Fruit fly (Drosophila melanogaster) whole organism, pupa: Measurements from ENCODE around the gene Fur1.

ENCODE experiments used
- CG10348 ChIP-seq: fragments of 200-800 bp; sonication (Bioruptor generic); IDR thresholded peaks from 2 replicates; pipeline ENCODE4 v1.3.6; 2022; ENCODE audit warnings: missing biosample characterization, missing genetic modification characterization
- CG12605 ChIP-seq: fragments of 200-800 bp; sonication (Bioruptor generic); IDR thresholded peaks from 2 replicates; pipeline ENCODE4 v1.3.6; 2022; ENCODE audit warnings: missing biosample characterization, missing genetic modification characterization
- CG13204 ChIP-seq: fragments of 200-800 bp; sonication (Bioruptor generic); optimal IDR thresholded peaks from 2 replicates; lab custom pipeline; 2018; ENCODE audit warnings: missing biosample characterization, mild to moderate bottlenecking, missing genetic modification characterization, moderate library complexity
- CG14655 ChIP-seq: fragments of 200-800 bp; sonication (Bioruptor generic); optimal IDR thresholded peaks from 3 replicates; lab custom pipeline; 2017; ENCODE audit warnings: mild to moderate bottlenecking, missing biosample characterization, missing genetic modification reagents, missing genetic modification characterization
- CG15710 ChIP-seq: fragments of 200-800 bp; sonication (Bioruptor generic); optimal IDR thresholded peaks from 2 replicates; lab custom pipeline; 2018; ENCODE audit warnings: missing biosample characterization, mild to moderate bottlenecking, missing genetic modification characterization, moderate library complexity
- CG17806 ChIP-seq: fragments of 200-800 bp; sonication (Bioruptor generic); optimal IDR thresholded peaks from 2 replicates; lab custom pipeline; 2018; ENCODE audit warnings: missing biosample characterization, mild to moderate bottlenecking, missing genetic modification characterization, moderate library complexity
- CG32121 ChIP-seq: fragments of 200-800 bp; sonication (Bioruptor generic); IDR thresholded peaks from 2 replicates; pipeline ENCODE4 v1.3.6; 2022; ENCODE audit warnings: missing biosample characterization, missing genetic modification characterization
- CG34367 ChIP-seq: fragments of 200-800 bp; sonication (Bioruptor generic); optimal IDR thresholded peaks from 2 replicates; lab custom pipeline; 2018; ENCODE audit warnings: missing biosample characterization, mild to moderate bottlenecking, missing genetic modification characterization
- CG4496 ChIP-seq: fragments of 200-800 bp; sonication (Bioruptor generic); IDR thresholded peaks from 3 replicates; pipeline ENCODE4 v1.3.6; 2022; ENCODE audit warnings: missing biosample characterization, missing genetic modification characterization
- CG8159 ChIP-seq: fragments of 200-800 bp; sonication (Bioruptor generic); optimal IDR thresholded peaks from 3 replicates; lab custom pipeline; 2018; ENCODE audit warnings: missing biosample characterization, mild to moderate bottlenecking, missing genetic modification characterization, moderate library complexity
- CG8301 ChIP-seq: fragments of 200-800 bp; sonication (Bioruptor generic); optimal IDR thresholded peaks from 2 replicates; lab custom pipeline; 2018; ENCODE audit warnings: missing biosample characterization, mild to moderate bottlenecking, missing genetic modification characterization
- CG9948 ChIP-seq: fragments of 200-800 bp; sonication (Bioruptor generic); optimal IDR thresholded peaks from 2 replicates; lab custom pipeline; 2018; ENCODE audit warnings: missing biosample characterization, mild to moderate bottlenecking, missing genetic modification characterization, moderate library complexity
- D1 ChIP-seq: fragments of 200-800 bp; sonication (Bioruptor generic); optimal IDR thresholded peaks from 2 replicates; lab custom pipeline; 2018; ENCODE audit warnings: missing biosample characterization, mild to moderate bottlenecking, missing genetic modification characterization, moderate library complexity
- EcR ChIP-seq: fragments of 200-800 bp; sonication (Bioruptor generic); optimal IDR thresholded peaks from 3 replicates; lab custom pipeline; 2019; ENCODE audit warnings: missing biosample characterization, missing genetic modification characterization, mild to moderate bottlenecking, moderate library complexity, missing genetic modification reagents
- Ets98B ChIP-seq: fragments of 200-800 bp; sonication (Bioruptor generic); IDR thresholded peaks from 2 replicates; pipeline ENCODE4 v1.3.6; 2022; ENCODE audit warnings: missing biosample characterization, missing genetic modification characterization
- Pif1A ChIP-seq: fragments of 200-800 bp; sonication (Bioruptor generic); optimal IDR thresholded peaks from 3 replicates; lab custom pipeline; 2016; ENCODE audit warnings: missing biosample characterization, missing genetic modification characterization
- Pif1B ChIP-seq: fragments of 200-800 bp; sonication (Bioruptor generic); optimal IDR thresholded peaks from 3 replicates; lab custom pipeline; 2016; ENCODE audit warnings: missing biosample characterization, missing genetic modification characterization
- Snoo ChIP-seq: fragments of 200-800 bp; sonication (Bioruptor generic); optimal IDR thresholded peaks from 3 replicates; lab custom pipeline; 2017; ENCODE audit warnings: missing biosample characterization, mild to moderate bottlenecking, missing genetic modification characterization, inconsistent platforms
- fd96Ca ChIP-seq: fragments of 200-800 bp; sonication (Bioruptor generic); IDR thresholded peaks from 3 replicates; pipeline ENCODE4 v1.3.6; 2022; ENCODE audit warnings: missing biosample characterization, missing genetic modification characterization
- gl ChIP-seq: fragments of 200-800 bp; sonication (Bioruptor generic); optimal IDR thresholded peaks from 2 replicates; lab custom pipeline; 2018; ENCODE audit warnings: missing biosample characterization, mild to moderate bottlenecking, missing genetic modification characterization
- rn ChIP-seq: fragments of 200-800 bp; sonication (Bioruptor generic); IDR thresholded peaks from 2 replicates; pipeline ENCODE4 v1.3.6; 2022; ENCODE audit warnings: missing biosample characterization, missing genetic modification characterization

The Fur1 gene

DNA sequence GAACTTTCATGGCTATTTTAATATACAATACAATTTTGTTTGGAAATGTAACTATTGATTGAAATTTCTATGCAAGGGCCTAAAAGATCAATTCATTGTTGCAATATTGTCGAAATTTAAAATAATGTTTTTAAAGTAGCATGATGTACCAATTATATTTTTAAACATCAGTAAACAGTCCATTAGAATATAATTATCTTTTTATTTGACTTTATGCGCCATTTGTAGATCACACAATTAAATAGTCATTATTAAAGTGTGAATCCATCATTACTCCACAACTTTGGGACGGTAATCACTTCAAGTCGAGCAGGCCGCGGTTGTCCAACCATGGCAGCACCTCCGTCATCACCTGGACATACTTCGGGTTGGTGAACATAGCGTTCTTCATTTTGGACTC is 162.0 kb downstream of the Fur1 start, which contains the start of gene CG31099:
TSS of gene CG31099 (minus strand) at position 101 of the 400 bp plus-strand sequence.
- no peak for TF ChIP-seq gl (tag; lab: Kevin White, UChicago)
- TF ChIP-seq CG32121 (GFP tag; lab: Robert Waterston, UW), result no peak
- TF ChIP-seq D1 (tag; lab: Kevin White, UChicago), result no peak
- no peak for TF ChIP-seq CG17806
- no peak for TF ChIP-seq CG15710 (tag; lab: Kevin White, UChicago)
- TF ChIP-seq CG4496 (GFP tag; lab: Robert Waterston, UW), result no peak
- TF ChIP-seq CG14655 (GFP tag; lab: Kevin White, UChicago), result no peak
- TF ChIP-seq EcR (GFP tag; lab: Kevin White, UChicago), result no peak
- TF ChIP-seq CG8301 (tag; lab: Kevin White, UChicago), result no peak
- no peak for TF ChIP-seq Pif1B (GFP tag; lab: Kevin White, UChicago)
- TF ChIP-seq CG34367, result no peak
- TF ChIP-seq Snoo, result no peak
- TF ChIP-seq CG13204, result no peak
- no peak for TF ChIP-seq CG10348

DNA sequence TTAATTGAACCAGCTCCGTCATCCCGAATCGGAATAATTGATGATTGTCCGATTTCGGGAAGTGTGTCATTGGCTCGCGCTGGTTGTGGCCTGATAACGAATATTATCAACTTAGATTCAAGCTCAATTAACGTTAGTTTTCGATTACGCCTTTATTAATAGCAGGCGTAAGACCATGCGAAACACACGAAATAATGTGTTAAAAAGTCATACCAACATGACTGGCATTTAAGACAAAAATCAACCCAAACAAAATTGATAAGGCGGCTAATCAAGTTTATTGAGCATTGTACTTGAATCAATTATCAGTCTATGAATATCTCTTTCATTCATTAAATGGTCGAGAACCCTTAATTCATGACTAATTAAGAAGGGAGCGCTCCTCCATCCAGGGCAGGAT is 163.7 kb downstream of the Fur1 start:
- TF ChIP-seq Snoo, result no peak
- no peak for TF ChIP-seq CG15710 (tag; lab: Kevin White, UChicago)
- TF ChIP-seq CG8301 (tag; lab: Kevin White, UChicago), result no peak
- TF ChIP-seq fd96Ca, result no peak
- no peak for TF ChIP-seq CG8159
- no peak for TF ChIP-seq CG12605 (GFP tag; lab: Robert Waterston, UW)

dm6 chr3R:25308228-25308627 is 164.6 kb downstream of the Fur1 start, which contains the start of gene CG10550:
CG10550 (minus strand) TSS chr3R:25308391.
- TF ChIP-seq fd96Ca (no peak), Pif1A (GFP tag; lab: Kevin White, UChicago) (no peak), CG12605 (GFP tag; lab: Robert Waterston, UW) (no peak), CG9948 (no peak), CG4496 (GFP tag; lab: Robert Waterston, UW) (no peak), CG34367 (no peak), D1 (tag; lab: Kevin White, UChicago) (no peak), rn (GFP tag; lab: Robert Waterston, UW) (no peak), CG13204 (no peak), CG17806 (no peak)

- TF ChIP-seq CG8159 (no peak), EcR (GFP tag; lab: Kevin White, UChicago) (no peak), CG32121 (GFP tag; lab: Robert Waterston, UW) (no peak), CG10348 (no peak), CG4496 (GFP tag; lab: Robert Waterston, UW) (no peak), CG8301 (tag; lab: Kevin White, UChicago) (no peak), Pif1A (GFP tag; lab: Kevin White, UChicago) (no peak), Snoo (no peak), CG34367 (no peak), CG12605 (GFP tag; lab: Robert Waterston, UW) (no peak), Ets98B (GFP tag; lab: Robert Waterston, UW) (no peak), CG14655 (GFP tag; lab: Kevin White, UChicago) (no peak), rn (GFP tag; lab: Robert Waterston, UW) (no peak), D1 (tag; lab: Kevin White, UChicago) (no peak), fd96Ca (no peak), CG13204 (no peak), CG17806 (no peak), CG9948 (no peak), Pif1B (GFP tag; lab: Kevin White, UChicago) (no peak), gl (tag; lab: Kevin White, UChicago) (no peak)
- TF ChIP-seq, all 21 proteins: peak for 0
Measured at dm6 chr3R:25305822-25306544, 166.9 kb downstream of the Fur1 start.

DNA sequence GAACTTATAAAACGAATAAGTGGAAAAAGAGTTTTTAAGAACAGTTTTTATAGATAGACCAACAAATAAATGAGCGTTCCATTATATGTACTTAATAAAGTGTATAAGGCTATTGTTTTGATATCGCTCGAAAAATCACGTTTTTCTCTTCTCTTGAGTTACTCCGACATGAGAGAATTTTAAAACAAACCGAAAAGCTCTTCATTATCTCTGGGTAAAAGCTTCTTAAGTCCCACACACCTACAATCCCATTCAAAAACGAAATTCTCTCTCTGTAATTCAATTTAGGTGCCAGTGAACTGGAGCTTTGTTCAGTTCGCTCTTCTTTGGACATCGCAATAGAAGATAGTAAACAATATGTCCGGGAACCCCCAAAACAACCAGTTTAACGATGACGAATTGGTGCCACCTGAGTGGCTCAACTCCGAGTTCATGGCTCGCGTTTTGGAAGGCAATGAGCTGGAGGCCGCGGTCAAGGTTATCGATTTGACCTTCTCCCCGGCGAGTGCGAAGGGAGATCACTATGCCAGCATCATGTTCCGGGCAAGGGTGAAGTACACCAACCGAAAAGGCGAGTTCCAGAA is 168.9 kb downstream of the Fur1 start, which contains the start of gene CG31436:
TSS of gene CG31436 (plus strand) at position 281 of the 584 bp plus-strand sequence.
- TF ChIP-seq EcR (GFP tag; lab: Kevin White, UChicago) (peak; percentile 74), CG8159 (no peak)

- TF ChIP-seq CG17806, result no peak
- TF ChIP-seq CG34367, result no peak
- TF ChIP-seq gl (tag; lab: Kevin White, UChicago), result no peak
- TF ChIP-seq rn (GFP tag; lab: Robert Waterston, UW), result no peak
- TF ChIP-seq Pif1B (GFP tag; lab: Kevin White, UChicago), result no peak
Measured at dm6 chr3R:25302239-25302638, 170.6 kb downstream of the Fur1 start, which contains the start of gene CG31370. CG31370 (plus strand) TSS chr3R:25302464.

dm6 chr3R:25300575-25300974 is 172.3 kb downstream of the Fur1 start, which contains the start of gene CG13659:
CG13659 (plus strand) TSS chr3R:25300891.
- TF ChIP-seq Snoo (no peak), gl (tag; lab: Kevin White, UChicago) (no peak), CG34367 (no peak), EcR (GFP tag; lab: Kevin White, UChicago) (no peak), Pif1A (GFP tag; lab: Kevin White, UChicago) (no peak), CG14655 (GFP tag; lab: Kevin White, UChicago) (no peak), CG10348 (no peak), Pif1B (GFP tag; lab: Kevin White, UChicago) (no peak)
